Worm (Caenorhabditis elegans) whole organism, L4 larva: ENCODE measurements around the gene fcho-1.

Experiments used
- daf-16 ChIP-seq, 3 experiments: sonication (generic microtip); optimal IDR thresholded peaks; 2 replicates each; lab custom pipeline; 2016 to 2017; ENCODE audit warnings: missing genetic modification characterization in 3 of 3, missing genetic modification reagents in 3 of 3, mild to moderate bottlenecking in 2 of 3, missing compliant biosample characterization in 2 of 3, missing biosample characterization in 1 of 3, moderate library complexity in 1 of 3
- ztf-11 ChIP-seq: fragments of 150-350 bp; optimal IDR thresholded peaks from 2 replicates; lab custom pipeline; 2014; ENCODE audit warnings: missing biosample characterization, missing genetic modification characterization

DNA sequence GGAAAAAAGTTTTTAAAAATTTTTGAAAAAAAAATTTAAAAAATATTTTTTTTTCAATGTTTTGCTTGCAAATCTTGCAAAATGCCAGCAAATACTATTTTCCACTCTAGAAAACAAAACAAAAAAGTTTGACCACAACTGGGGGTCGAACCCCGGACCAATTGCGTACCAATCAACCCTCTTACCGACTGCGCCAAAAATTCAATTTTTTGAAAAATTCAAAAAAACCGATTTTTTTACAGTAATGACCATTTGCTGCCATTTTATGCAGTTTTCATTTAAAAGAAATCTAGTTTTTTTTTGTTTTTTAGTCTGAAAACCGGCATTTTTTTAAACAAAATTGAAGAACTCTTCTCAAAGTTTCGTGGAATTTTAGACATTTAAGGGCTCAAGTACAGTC is 52.1 kb downstream of the fcho-1 start:
- TF ChIP-seq daf-16 (GFP tag; optimal IDR thresholded peaks at IDR 0.05; lab: Kevin White, UChicago) (no peak), daf-16 (tag; optimal IDR thresholded peaks at IDR 0.05; lab: Kevin White, UChicago) (no peak), ztf-11 (no peak)
